Fruit fly (Drosophila melanogaster) whole organism, pupa: ENCODE results near the gene ato.

Source experiments
- CG10348 ChIP-seq: fragments of 200-800 bp; sonication (Bioruptor generic); IDR thresholded peaks from 2 replicates; pipeline ENCODE4 v1.3.6; 2022; ENCODE audit warnings: missing biosample characterization, missing genetic modification characterization
- CG17806 ChIP-seq: fragments of 200-800 bp; sonication (Bioruptor generic); optimal IDR thresholded peaks from 2 replicates; lab custom pipeline; 2018; ENCODE audit warnings: missing biosample characterization, mild to moderate bottlenecking, missing genetic modification characterization, moderate library complexity
- CG9948 ChIP-seq: fragments of 200-800 bp; sonication (Bioruptor generic); optimal IDR thresholded peaks from 2 replicates; lab custom pipeline; 2018; ENCODE audit warnings: missing biosample characterization, mild to moderate bottlenecking, missing genetic modification characterization, moderate library complexity
- Pif1A ChIP-seq: fragments of 200-800 bp; sonication (Bioruptor generic); optimal IDR thresholded peaks from 3 replicates; lab custom pipeline; 2016; ENCODE audit warnings: missing biosample characterization, missing genetic modification characterization
- Snoo ChIP-seq: fragments of 200-800 bp; sonication (Bioruptor generic); optimal IDR thresholded peaks from 3 replicates; lab custom pipeline; 2017; ENCODE audit warnings: missing biosample characterization, mild to moderate bottlenecking, missing genetic modification characterization, inconsistent platforms
- fd96Ca ChIP-seq: fragments of 200-800 bp; sonication (Bioruptor generic); IDR thresholded peaks from 3 replicates; pipeline ENCODE4 v1.3.6; 2022; ENCODE audit warnings: missing biosample characterization, missing genetic modification characterization
- rn ChIP-seq: fragments of 200-800 bp; sonication (Bioruptor generic); IDR thresholded peaks from 2 replicates; pipeline ENCODE4 v1.3.6; 2022; ENCODE audit warnings: missing biosample characterization, missing genetic modification characterization

DNA sequence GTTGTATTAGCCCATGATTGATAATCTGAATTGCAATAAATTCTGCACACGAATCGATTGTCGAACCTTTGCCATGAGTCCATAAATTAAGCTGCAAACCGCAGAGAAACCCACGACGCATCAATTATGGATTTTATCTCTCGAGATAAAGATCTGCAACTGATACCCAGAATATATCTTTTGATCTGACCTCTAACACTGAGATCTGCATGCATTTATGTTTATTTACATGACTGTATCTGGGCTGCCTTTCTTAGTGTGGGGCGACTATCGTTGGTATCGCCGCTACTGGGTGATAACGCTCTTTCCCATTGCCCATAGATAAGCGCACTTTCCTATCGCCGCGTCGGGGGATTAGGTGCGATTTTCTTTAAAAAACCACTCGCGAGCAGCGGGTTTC, 39.4 kb downstream of the ato start, which contains the start of gene Ctr1B:
- TF ChIP-seq CG10348 (no peak), rn (GFP tag; lab: Robert Waterston, UW) (no peak), CG9948 (no peak), Snoo (no peak), Pif1A (GFP tag; lab: Kevin White, UChicago) (no peak), fd96Ca (no peak), CG17806 (tag; lab: Kevin White, UChicago) (no peak)
